Fruit fly (Drosophila melanogaster) whole organism, pupa: ENCODE measurements around the gene Orco.

ENCODE experiments used
- CG10348 ChIP-seq: fragments of 200-800 bp; sonication (Bioruptor generic); IDR thresholded peaks from 2 replicates; pipeline ENCODE4 v1.3.6; 2022; ENCODE audit warnings: missing biosample characterization, missing genetic modification characterization
- CG12605 ChIP-seq: fragments of 200-800 bp; sonication (Bioruptor generic); IDR thresholded peaks from 2 replicates; pipeline ENCODE4 v1.3.6; 2022; ENCODE audit warnings: missing biosample characterization, missing genetic modification characterization
- CG13204 ChIP-seq: fragments of 200-800 bp; sonication (Bioruptor generic); optimal IDR thresholded peaks from 2 replicates; lab custom pipeline; 2018; ENCODE audit warnings: missing biosample characterization, mild to moderate bottlenecking, missing genetic modification characterization, moderate library complexity
- CG14655 ChIP-seq: fragments of 200-800 bp; sonication (Bioruptor generic); optimal IDR thresholded peaks from 3 replicates; lab custom pipeline; 2017; ENCODE audit warnings: mild to moderate bottlenecking, missing biosample characterization, missing genetic modification reagents, missing genetic modification characterization
- CG15710 ChIP-seq: fragments of 200-800 bp; sonication (Bioruptor generic); optimal IDR thresholded peaks from 2 replicates; lab custom pipeline; 2018; ENCODE audit warnings: missing biosample characterization, mild to moderate bottlenecking, missing genetic modification characterization, moderate library complexity
- CG17806 ChIP-seq: fragments of 200-800 bp; sonication (Bioruptor generic); optimal IDR thresholded peaks from 2 replicates; lab custom pipeline; 2018; ENCODE audit warnings: missing biosample characterization, mild to moderate bottlenecking, missing genetic modification characterization, moderate library complexity
- CG32121 ChIP-seq: fragments of 200-800 bp; sonication (Bioruptor generic); IDR thresholded peaks from 2 replicates; pipeline ENCODE4 v1.3.6; 2022; ENCODE audit warnings: missing biosample characterization, missing genetic modification characterization
- CG34367 ChIP-seq: fragments of 200-800 bp; sonication (Bioruptor generic); optimal IDR thresholded peaks from 2 replicates; lab custom pipeline; 2018; ENCODE audit warnings: missing biosample characterization, mild to moderate bottlenecking, missing genetic modification characterization
- CG4496 ChIP-seq: fragments of 200-800 bp; sonication (Bioruptor generic); IDR thresholded peaks from 3 replicates; pipeline ENCODE4 v1.3.6; 2022; ENCODE audit warnings: missing biosample characterization, missing genetic modification characterization
- CG8159 ChIP-seq: fragments of 200-800 bp; sonication (Bioruptor generic); optimal IDR thresholded peaks from 3 replicates; lab custom pipeline; 2018; ENCODE audit warnings: missing biosample characterization, mild to moderate bottlenecking, missing genetic modification characterization, moderate library complexity
- CG8301 ChIP-seq: fragments of 200-800 bp; sonication (Bioruptor generic); optimal IDR thresholded peaks from 2 replicates; lab custom pipeline; 2018; ENCODE audit warnings: missing biosample characterization, mild to moderate bottlenecking, missing genetic modification characterization
- CG9948 ChIP-seq: fragments of 200-800 bp; sonication (Bioruptor generic); optimal IDR thresholded peaks from 2 replicates; lab custom pipeline; 2018; ENCODE audit warnings: missing biosample characterization, mild to moderate bottlenecking, missing genetic modification characterization, moderate library complexity
- D1 ChIP-seq: fragments of 200-800 bp; sonication (Bioruptor generic); optimal IDR thresholded peaks from 2 replicates; lab custom pipeline; 2018; ENCODE audit warnings: missing biosample characterization, mild to moderate bottlenecking, missing genetic modification characterization, moderate library complexity
- EcR ChIP-seq: fragments of 200-800 bp; sonication (Bioruptor generic); optimal IDR thresholded peaks from 3 replicates; lab custom pipeline; 2019; ENCODE audit warnings: missing biosample characterization, missing genetic modification characterization, mild to moderate bottlenecking, moderate library complexity, missing genetic modification reagents
- Ets98B ChIP-seq: fragments of 200-800 bp; sonication (Bioruptor generic); IDR thresholded peaks from 2 replicates; pipeline ENCODE4 v1.3.6; 2022; ENCODE audit warnings: missing biosample characterization, missing genetic modification characterization
- Pif1B ChIP-seq: fragments of 200-800 bp; sonication (Bioruptor generic); optimal IDR thresholded peaks from 3 replicates; lab custom pipeline; 2016; ENCODE audit warnings: missing biosample characterization, missing genetic modification characterization
- Snoo ChIP-seq: fragments of 200-800 bp; sonication (Bioruptor generic); optimal IDR thresholded peaks from 3 replicates; lab custom pipeline; 2017; ENCODE audit warnings: missing biosample characterization, mild to moderate bottlenecking, missing genetic modification characterization, inconsistent platforms
- fd96Ca ChIP-seq: fragments of 200-800 bp; sonication (Bioruptor generic); IDR thresholded peaks from 3 replicates; pipeline ENCODE4 v1.3.6; 2022; ENCODE audit warnings: missing biosample characterization, missing genetic modification characterization
- rn ChIP-seq: fragments of 200-800 bp; sonication (Bioruptor generic); IDR thresholded peaks from 2 replicates; pipeline ENCODE4 v1.3.6; 2022; ENCODE audit warnings: missing biosample characterization, missing genetic modification characterization

Orco gene

DNA sequence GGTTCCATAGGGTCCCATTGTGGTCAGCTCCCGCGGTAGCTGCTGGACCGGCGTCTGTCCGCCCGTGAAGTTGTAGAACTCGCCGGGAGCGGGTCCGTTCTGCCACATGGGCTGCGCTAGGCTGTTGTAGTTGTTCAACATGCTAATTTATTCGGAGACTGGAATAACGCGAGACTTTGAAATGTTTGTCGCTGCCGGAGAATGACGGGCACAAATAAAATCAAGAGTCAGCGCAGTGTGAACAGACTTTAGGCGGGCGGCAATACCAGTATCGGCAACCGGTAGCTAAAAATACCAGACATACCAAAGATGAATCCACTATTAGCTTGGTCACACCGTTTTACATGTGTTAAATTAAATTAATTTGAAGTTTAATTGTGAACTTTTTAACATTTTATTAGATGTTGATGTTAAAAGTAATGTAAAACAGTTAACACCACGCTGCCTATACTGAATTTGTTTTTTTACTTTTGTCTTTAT is 54.2 kb downstream of the Orco start, which contains the start of gene Prosbeta7:
Prosbeta7 (minus strand) TSS at position 430 of the 480 bp plus-strand sequence.
- TF ChIP-seq CG34367 (tag; lab: Kevin White, UChicago) (no peak), D1 (tag; lab: Kevin White, UChicago) (no peak), CG17806 (tag; lab: Kevin White, UChicago) (no peak), fd96Ca (GFP tag; lab: Robert Waterston, UW) (no peak), CG4496 (GFP tag; lab: Robert Waterston, UW) (no peak), CG8159 (tag; lab: Kevin White, UChicago) (no peak), CG8301 (tag; lab: Kevin White, UChicago) (no peak), EcR (GFP tag; lab: Kevin White, UChicago) (no peak), CG32121 (no peak), CG10348 (no peak), Pif1B (no peak), CG9948 (tag; lab: Kevin White, UChicago) (no peak), CG12605 (GFP tag; lab: Robert Waterston, UW) (no peak), rn (GFP tag; lab: Robert Waterston, UW) (no peak), CG15710 (tag; lab: Kevin White, UChicago) (no peak), CG13204 (GFP tag; lab: Kevin White, UChicago) (no peak), Ets98B (GFP tag; lab: Robert Waterston, UW) (no peak), CG14655 (GFP tag; lab: Kevin White, UChicago) (no peak), Snoo (tag; lab: Kevin White, UChicago) (no peak)
